Worm (Caenorhabditis elegans): ENCODE measurements around the gene F33C8.4.

ce11 chrX:14701490-14701889, 30.6 kb upstream of the F33C8.4 start, which contains the start of gene F40E10.5:
- no peak for TF ChIP-seq dao-5 (tag; optimal IDR thresholded peaks at IDR 0.05)
- no peak for TF ChIP-seq him-1 (tag; optimal IDR thresholded peaks at IDR 0.05)

All from whole organism, L4/young adult.